Fruit fly (Drosophila melanogaster) whole organism, embryonic: ENCODE data around the gene CG11000.

Source experiments
- B-H2 ChIP-seq: fragments of 200-800 bp; sonication (Bioruptor generic); optimal IDR thresholded peaks from 2 replicates; lab custom pipeline; 2018; ENCODE audit warnings: missing biosample characterization, mild to moderate bottlenecking, missing genetic modification characterization
- CG10267 ChIP-seq: fragments of 200-800 bp; sonication (Bioruptor generic); optimal IDR thresholded peaks from 2 replicates; lab custom pipeline; 2018; ENCODE audit warnings: missing biosample characterization, mild to moderate bottlenecking, missing genetic modification characterization, moderate library complexity
- CG10431 ChIP-seq: fragments of 200-800 bp; sonication (Bioruptor generic); optimal IDR thresholded peaks from 3 replicates; lab custom pipeline; 2018; ENCODE audit warnings: missing biosample characterization, mild to moderate bottlenecking, missing genetic modification characterization
- CG10654 ChIP-seq: fragments of 200-800 bp; sonication (Bioruptor generic); optimal IDR thresholded peaks from 2 replicates; lab custom pipeline; 2016; ENCODE audit warnings: missing biosample characterization, missing genetic modification characterization
- CG13296 ChIP-seq: fragments of 200-800 bp; sonication (Bioruptor generic); optimal IDR thresholded peaks from 3 replicates; lab custom pipeline; 2018; ENCODE audit warnings: missing biosample characterization, mild to moderate bottlenecking, missing genetic modification characterization
- CG13894 ChIP-seq: fragments of 200-800 bp; sonication (Bioruptor generic); optimal IDR thresholded peaks from 3 replicates; lab custom pipeline; 2018; ENCODE audit warnings: missing biosample characterization, mild to moderate bottlenecking, missing genetic modification characterization, moderate library complexity
- CG1647 ChIP-seq: fragments of 200-800 bp; sonication (Bioruptor generic); optimal IDR thresholded peaks from 3 replicates; lab custom pipeline; 2016; ENCODE audit warnings: missing biosample characterization, missing genetic modification characterization
- CG16815 ChIP-seq: fragments of 200-800 bp; sonication (Bioruptor generic); optimal IDR thresholded peaks from 3 replicates; lab custom pipeline; 2017; ENCODE audit warnings: missing biosample characterization, mild to moderate bottlenecking, missing genetic modification characterization
- CG17359 ChIP-seq: fragments of 200-800 bp; sonication (Bioruptor generic); optimal IDR thresholded peaks from 3 replicates; lab custom pipeline; 2018; ENCODE audit warnings: missing biosample characterization, mild to moderate bottlenecking, missing genetic modification characterization, moderate library complexity
- CG17912 ChIP-seq: fragments of 200-800 bp; sonication (Bioruptor generic); optimal IDR thresholded peaks from 2 replicates; lab custom pipeline; 2018; ENCODE audit warnings: missing biosample characterization, mild to moderate bottlenecking, missing genetic modification characterization
- CG30403 ChIP-seq: fragments of 200-800 bp; sonication (Bioruptor generic); optimal IDR thresholded peaks from 3 replicates; lab custom pipeline; 2016; ENCODE audit warnings: missing biosample characterization, missing genetic modification characterization
- CG31365 ChIP-seq: fragments of 200-800 bp; sonication (Bioruptor generic); optimal IDR thresholded peaks from 2 replicates; lab custom pipeline; 2018; ENCODE audit warnings: missing biosample characterization, mild to moderate bottlenecking, missing genetic modification characterization
- CG34224 ChIP-seq: fragments of 200-800 bp; sonication (Bioruptor generic); IDR thresholded peaks from 3 replicates; pipeline ENCODE4 v1.3.6; 2022; ENCODE audit warnings: missing biosample characterization, missing genetic modification characterization; ENCODE audit not compliant: partially characterized antibody
- CG34422 ChIP-seq: fragments of 200-800 bp; sonication (Bioruptor generic); IDR thresholded peaks from 3 replicates; pipeline ENCODE4 v1.3.6; 2022; ENCODE audit warnings: missing biosample characterization, missing genetic modification characterization
- CG4424 ChIP-seq: fragments of 200-800 bp; sonication (Bioruptor generic); optimal IDR thresholded peaks from 3 replicates; lab custom pipeline; 2016; ENCODE audit warnings: missing biosample characterization, missing genetic modification characterization
- CG4730 ChIP-seq: fragments of 200-800 bp; sonication (Bioruptor generic); IDR thresholded peaks from 2 replicates; pipeline ENCODE4 v1.3.6; 2022; ENCODE audit warnings: missing biosample characterization, missing genetic modification characterization
- CG7786 ChIP-seq: fragments of 200-800 bp; sonication (Bioruptor generic); optimal IDR thresholded peaks from 2 replicates; lab custom pipeline; 2016; ENCODE audit warnings: missing biosample characterization, missing genetic modification characterization
- CG8478 ChIP-seq: fragments of >200 bp; optimal IDR thresholded peaks from 2 replicates; lab custom pipeline; 2018
- CG8924 ChIP-seq: fragments of 200-800 bp; optimal IDR thresholded peaks from 3 replicates; lab custom pipeline; 2019; ENCODE audit warnings: missing biosample characterization, mild to moderate bottlenecking, missing genetic modification characterization, moderate library complexity
- CG9437 ChIP-seq: fragments of 200-800 bp; sonication (Bioruptor generic); optimal IDR thresholded peaks from 2 replicates; lab custom pipeline; 2018; ENCODE audit warnings: missing biosample characterization, mild to moderate bottlenecking, missing genetic modification characterization
- CG9727 ChIP-seq: fragments of 200-800 bp; sonication (Bioruptor generic); optimal IDR thresholded peaks from 3 replicates; lab custom pipeline; 2017; ENCODE audit warnings: missing biosample characterization, mild to moderate bottlenecking, missing genetic modification characterization
- CHES-1-like ChIP-seq: fragments of 200-800 bp; sonication (Bioruptor generic); optimal IDR thresholded peaks from 2 replicates; lab custom pipeline; 2016; ENCODE audit warnings: missing biosample characterization, missing genetic modification characterization
- CTCF ChIP-seq: fragments of 200-800 bp; sonication (Bioruptor generic); optimal IDR thresholded peaks from 2 replicates; lab custom pipeline; 2017; ENCODE audit warnings: missing biosample characterization, mild to moderate bottlenecking, missing genetic modification characterization, moderate library complexity
- Doc3 ChIP-seq: fragments of 200-800 bp; sonication (Bioruptor generic); IDR thresholded peaks from 3 replicates; pipeline ENCODE4 v1.3.6; 2022; ENCODE audit warnings: missing biosample characterization, missing genetic modification characterization; ENCODE audit not compliant: partially characterized antibody
- Dref ChIP-seq: fragments of 200-800 bp; sonication (Bioruptor generic); IDR thresholded peaks from 2 replicates; pipeline ENCODE4 v1.3.6; 2022; ENCODE audit warnings: missing biosample characterization, missing genetic modification characterization
- E2f2 ChIP-seq: fragments of 200-800 bp; sonication (Bioruptor generic); IDR thresholded peaks from 2 replicates; pipeline ENCODE4 v1.3.6; 2022; ENCODE audit warnings: missing biosample characterization, missing genetic modification characterization
- GATAe ChIP-seq: fragments of 200-800 bp; sonication (Bioruptor generic); conservative IDR thresholded peaks from 2 replicates; pipeline ENCODE4 v1.3.6; 2022; ENCODE audit warnings: missing biosample characterization, missing genetic modification characterization
- Gsc ChIP-seq: fragments of 200-800 bp; sonication (Bioruptor generic); IDR thresholded peaks from 2 replicates; pipeline ENCODE4 v1.3.6; 2022; ENCODE audit warnings: missing biosample characterization, missing genetic modification characterization
- H2.0 ChIP-seq: fragments of 200-800 bp; sonication (Bioruptor generic); IDR thresholded peaks from 2 replicates; pipeline ENCODE4 v1.3.6; 2022; ENCODE audit warnings: missing biosample characterization, missing genetic modification characterization
- Hmr ChIP-seq: fragments of 200-800 bp; sonication (Bioruptor generic); optimal IDR thresholded peaks from 3 replicates; lab custom pipeline; 2017; ENCODE audit warnings: mild to moderate bottlenecking, missing biosample characterization, missing genetic modification reagents, missing genetic modification characterization
- Lpt ChIP-seq: fragments of >200 bp; optimal IDR thresholded peaks from 2 replicates; lab custom pipeline; 2018; ENCODE audit warnings: missing biosample characterization, missing genetic modification characterization
- NFAT ChIP-seq: fragments of 200-800 bp; sonication (Bioruptor generic); IDR thresholded peaks from 2 replicates; pipeline ENCODE4 v1.3.6; 2022; ENCODE audit warnings: missing biosample characterization, missing genetic modification characterization
- Rx ChIP-seq: fragments of 200-800 bp; sonication (Bioruptor generic); IDR thresholded peaks from 2 replicates; pipeline ENCODE4 v1.3.6; 2022; ENCODE audit warnings: missing biosample characterization, missing genetic modification characterization
- Side ChIP-seq: fragments of 200-800 bp; sonication (Bioruptor generic); optimal IDR thresholded peaks from 2 replicates; lab custom pipeline; 2016; ENCODE audit warnings: missing biosample characterization, missing genetic modification characterization
- Sry-β ChIP-seq: fragments of 200-800 bp; sonication (Bioruptor generic); optimal IDR thresholded peaks from 2 replicates; lab custom pipeline; 2018; ENCODE audit warnings: missing biosample characterization, mild to moderate bottlenecking, missing genetic modification characterization, moderate library complexity
- Sry-δ ChIP-seq: fragments of 200-800 bp; sonication (Bioruptor generic); optimal IDR thresholded peaks from 2 replicates; lab custom pipeline; 2016; ENCODE audit warnings: missing biosample characterization, missing genetic modification characterization
- ab ChIP-seq: fragments of 200-800 bp; sonication (Bioruptor generic); optimal IDR thresholded peaks from 2 replicates; lab custom pipeline; 2016; ENCODE audit warnings: missing biosample characterization, missing genetic modification characterization
- ap ChIP-seq: fragments of 200-800 bp; sonication (Bioruptor generic); IDR thresholded peaks from 2 replicates; pipeline ENCODE4 v1.3.6; 2022; ENCODE audit warnings: missing biosample characterization, missing genetic modification characterization
- chn ChIP-seq: fragments of 200-800 bp; sonication (Bioruptor generic); optimal IDR thresholded peaks from 2 replicates; lab custom pipeline; 2016; ENCODE audit warnings: missing biosample characterization, missing genetic modification characterization
- dysf ChIP-seq: fragments of 200-800 bp; sonication (Bioruptor generic); IDR thresholded peaks from 3 replicates; pipeline ENCODE4 v1.3.6; 2022; ENCODE audit warnings: missing biosample characterization, missing genetic modification characterization
- en ChIP-seq: fragments of 200-800 bp; sonication (Bioruptor generic); optimal IDR thresholded peaks from 2 replicates; lab custom pipeline; 2016; ENCODE audit warnings: missing biosample characterization, missing genetic modification characterization
- exex ChIP-seq: fragments of 200-800 bp; sonication (Bioruptor generic); optimal IDR thresholded peaks from 4 replicates; lab custom pipeline; 2018; ENCODE audit warnings: missing biosample characterization, mild to moderate bottlenecking, missing genetic modification characterization, moderate library complexity
- fd96Cb ChIP-seq: fragments of 200-800 bp; sonication (Bioruptor generic); optimal IDR thresholded peaks from 2 replicates; lab custom pipeline; 2018; ENCODE audit warnings: missing biosample characterization, mild to moderate bottlenecking, missing genetic modification characterization, moderate library complexity
- gem ChIP-seq: fragments of 200-800 bp; sonication (Bioruptor generic); optimal IDR thresholded peaks from 2 replicates; lab custom pipeline; 2019; ENCODE audit warnings: missing biosample characterization, mild to moderate bottlenecking, missing genetic modification characterization, moderate library complexity
- kah ChIP-seq: fragments of 200-800 bp; sonication (Bioruptor generic); optimal IDR thresholded peaks from 2 replicates; lab custom pipeline; 2018; ENCODE audit warnings: missing biosample characterization, mild to moderate bottlenecking, missing genetic modification characterization
- kay ChIP-seq: fragments of 200-800 bp; sonication (Bioruptor generic); optimal IDR thresholded peaks from 2 replicates; lab custom pipeline; 2016; ENCODE audit warnings: missing biosample characterization, missing genetic modification characterization
- ken ChIP-seq: fragments of 200-800 bp; sonication (Bioruptor generic); IDR thresholded peaks from 3 replicates; pipeline ENCODE4 v1.3.6; 2022; ENCODE audit warnings: missing biosample characterization, missing genetic modification characterization
- knrl ChIP-seq: fragments of 200-800 bp; sonication (Bioruptor generic); IDR thresholded peaks from 3 replicates; pipeline ENCODE4 v1.3.6; 2022; ENCODE audit warnings: missing biosample characterization, missing genetic modification characterization; ENCODE audit not compliant: partially characterized antibody
- p53 ChIP-seq: fragments of 200-800 bp; sonication (Bioruptor generic); optimal IDR thresholded peaks from 2 replicates; lab custom pipeline; 2016; ENCODE audit warnings: missing biosample characterization, missing genetic modification characterization
- pnt ChIP-seq: fragments of 200-800 bp; sonication (Bioruptor generic); optimal IDR thresholded peaks from 3 replicates; lab custom pipeline; 2016; ENCODE audit warnings: missing biosample characterization, missing genetic modification characterization
- stc ChIP-seq: fragments of 200-800 bp; sonication (Bioruptor generic); IDR thresholded peaks from 2 replicates; pipeline ENCODE4 v1.3.6; 2022; ENCODE audit warnings: missing biosample characterization, missing genetic modification characterization
- twi ChIP-seq: fragments of 200-800 bp; optimal IDR thresholded peaks from 2 replicates; lab custom pipeline; 2019; ENCODE audit warnings: missing biosample characterization, mild to moderate bottlenecking, missing genetic modification characterization, moderate library complexity

Gene CG11000

DNA sequence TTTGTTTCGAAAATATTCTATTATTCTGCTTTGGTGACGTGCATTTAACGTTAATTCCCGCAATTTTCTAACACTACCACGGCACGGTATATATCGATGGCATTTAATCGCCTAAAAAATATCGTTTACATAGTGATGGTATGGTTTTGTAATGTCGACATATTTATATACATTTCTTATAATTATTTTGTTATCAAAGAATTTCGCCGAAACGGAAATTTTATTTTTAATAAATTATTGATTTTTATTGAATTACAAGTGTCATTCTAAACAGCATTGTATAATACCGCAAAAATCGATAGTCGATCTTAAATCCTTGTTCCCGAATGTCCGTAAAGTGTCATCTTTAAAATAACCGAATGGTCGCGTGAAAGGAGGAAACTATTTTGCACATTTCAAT lies 22.3 kb downstream of the CG11000 start, which contains the start of the genes Sec20 and dgrn:
Gene Sec20, minus strand, starts transcription at position 77 of the 400 bp plus-strand sequence.
Gene dgrn, plus strand, starts transcription at position 160 of the 400 bp plus-strand sequence.
- TF ChIP-seq en (GFP tag; lab: Kevin White, UChicago), result no peak
- TF ChIP-seq Sry-δ (GFP tag; lab: Kevin White, UChicago), result peak; percentile 92
- TF ChIP-seq CG10267, result peak; percentile 97
- peak; percentile 67 for TF ChIP-seq CG1647 (GFP tag; lab: Kevin White, UChicago)
- peak; percentile 66 for TF ChIP-seq Dref (GFP tag; lab: Robert Waterston, UW)
- TF ChIP-seq CG30403, result peak; percentile 84
- peak; percentile 97 for TF ChIP-seq knrl
- no peak for TF ChIP-seq Lpt (GFP tag; lab: Kevin White, UChicago)
- TF ChIP-seq Rx (GFP tag; lab: Robert Waterston, UW), result 0 out of 2 replicates have a peak, but pooled peaks have one; percentile 25
- no peak for TF ChIP-seq CG31365
- no peak for TF ChIP-seq ab (GFP tag; lab: Kevin White, UChicago)
- peak; percentile 90 for TF ChIP-seq CG34224 (GFP tag; lab: Robert Waterston, UW)
- TF ChIP-seq gem (tag; lab: Kevin White, UChicago), result peak; percentile 82
- peak; percentile 69 for TF ChIP-seq E2f2 (GFP tag; lab: Robert Waterston, UW)
- TF ChIP-seq chn (GFP tag; lab: Kevin White, UChicago), result peak; percentile 50
- peak; percentile 39 for TF ChIP-seq CG7786
- TF ChIP-seq CG9727 (GFP tag; lab: Kevin White, UChicago), result peak; percentile 57
- peak; percentile 44 for TF ChIP-seq kay (GFP tag; lab: Kevin White, UChicago)
- TF ChIP-seq NFAT (GFP tag; lab: Robert Waterston, UW), result peak; percentile 74
- TF ChIP-seq CG34422 (GFP tag; lab: Robert Waterston, UW), result peak; percentile 37; the same call in 1 of the 3 replicates
- TF ChIP-seq kah (GFP tag; lab: Kevin White, UChicago), result no peak
- TF ChIP-seq H2.0 (GFP tag; lab: Robert Waterston, UW), result peak; percentile 41; the same call in 1 of the 2 replicates
- TF ChIP-seq GATAe, result no peak
- TF ChIP-seq CTCF (GFP tag; lab: Kevin White, UChicago), result no peak
- 0 out of 2 replicates have a peak, but pooled peaks have one; percentile 20 for TF ChIP-seq CG4730 (GFP tag; lab: Robert Waterston, UW)
- TF ChIP-seq exex (tag; lab: Kevin White, UChicago), result peak; percentile 56
- TF ChIP-seq twi, result peak; percentile 60
- TF ChIP-seq Sry-β (GFP tag; lab: Kevin White, UChicago), result no peak
- peak; percentile 73 for TF ChIP-seq CG8924
- peak; percentile 46; the same call in 1 of the 3 replicates for TF ChIP-seq dysf (GFP tag; lab: Robert Waterston, UW)
- peak; percentile 74 for TF ChIP-seq CG4424 (GFP tag; lab: Kevin White, UChicago)
- TF ChIP-seq ap (GFP tag; lab: Robert Waterston, UW), result no peak
- TF ChIP-seq pnt (GFP tag; lab: Kevin White, UChicago), result peak; percentile 11
- TF ChIP-seq B-H2, result peak; percentile 81
- peak; percentile 58 for TF ChIP-seq CG13894 (tag; lab: Kevin White, UChicago)
- peak; percentile 38 for TF ChIP-seq CG13296
- no peak for TF ChIP-seq p53 (GFP tag; lab: Kevin White, UChicago)
- peak; percentile 43; the same call in 1 of the 2 replicates for TF ChIP-seq stc (GFP tag; lab: Robert Waterston, UW)
- peak; percentile 50 for TF ChIP-seq CG10654 (GFP tag; lab: Kevin White, UChicago)
- TF ChIP-seq Gsc (GFP tag; lab: Robert Waterston, UW), result no peak
- TF ChIP-seq Doc3 (GFP tag; lab: Robert Waterston, UW), result peak; percentile 91
- peak; percentile 29 for TF ChIP-seq CG17359
- no peak for TF ChIP-seq Side (GFP tag; lab: Kevin White, UChicago)
- no peak for TF ChIP-seq CG8478 (lab: Kevin White, UChicago)
- TF ChIP-seq ken (GFP tag; lab: Robert Waterston, UW), result 0 out of 3 replicates have a peak, but pooled peaks have one; percentile 49
- TF ChIP-seq Hmr, result peak; percentile 70
- TF ChIP-seq CG10431, result no peak
- TF ChIP-seq CG17912, result no peak
- TF ChIP-seq fd96Cb (tag; lab: Kevin White, UChicago), result peak; percentile 31
- TF ChIP-seq CG9437 (GFP tag; lab: Kevin White, UChicago), result peak; percentile 55
- peak; percentile 48 for TF ChIP-seq CHES-1-like
- peak; percentile 35 for TF ChIP-seq CG16815 (GFP tag; lab: Kevin White, UChicago)
